Worm (Caenorhabditis elegans): Measurements from ENCODE around the gene sre-33.

DNA sequence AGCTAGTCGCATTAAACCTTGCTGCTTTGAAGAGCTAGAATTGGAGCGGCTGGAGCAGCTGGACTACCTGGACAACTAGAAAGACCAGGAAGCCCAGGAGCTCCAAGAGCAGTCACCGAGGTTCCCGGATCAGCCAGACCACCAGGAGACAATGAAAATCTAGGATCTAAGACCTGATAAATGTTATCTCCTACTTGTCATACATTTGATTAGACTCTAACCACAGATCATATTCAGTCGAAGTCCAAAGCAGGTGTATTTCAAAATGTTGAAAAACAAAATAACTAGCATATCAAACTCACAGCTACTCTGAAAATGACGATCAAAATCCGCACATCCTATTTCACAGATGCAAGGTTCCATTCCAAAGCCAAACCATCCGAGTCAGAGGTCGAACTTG, 38.8 kb downstream of the sre-33 start, which contains the start of gene srz-6:
- TF ChIP-seq ztf-11 (tag; optimal IDR thresholded peaks at IDR 0.05), result no peak
- no peak for TF ChIP-seq lsy-2 (tag; optimal IDR thresholded peaks at IDR 0.05)
- no peak for TF ChIP-seq bed-3 (GFP tag; optimal IDR thresholded peaks at IDR 0.05)
